Worm (Caenorhabditis elegans): ENCODE measurements around the gene nekl-3.

Gene nekl-3

ce11 chrX:12367498-12367897 is 23.8 kb downstream of the nekl-3 start (continued):
- no peak for TF ChIP-seq lin-39 (tag; optimal IDR thresholded peaks at IDR 0.05)
- no peak for TF ChIP-seq Y5F2A.4 (GFP tag; optimal IDR thresholded peaks at IDR 0.05)
- TF ChIP-seq lin-13 (GFP tag; optimal IDR thresholded peaks at IDR 0.05): peak; percentile 13
- peak; percentile 75 for TF ChIP-seq vab-7 (GFP tag; IDR thresholded peaks at IDR 0.05)
- TF ChIP-seq dpl-1 (GFP tag; optimal IDR thresholded peaks at IDR 0.05): no peak
- no peak for TF ChIP-seq nhr-11 (tag; optimal IDR thresholded peaks at IDR 0.05)
- TF ChIP-seq jun-1 (tag; optimal IDR thresholded peaks at IDR 0.05): no peak
- TF ChIP-seq dmd-8 (GFP tag; IDR thresholded peaks at IDR 0.05): peak; percentile 64; the same call in 1 of the 2 replicates
- no peak for TF ChIP-seq F26F4.8 (GFP tag; conservative IDR thresholded peaks at IDR 0.05)
- no peak for TF ChIP-seq lin-15B (tag; optimal IDR thresholded peaks at IDR 0.05)
- peak; percentile 11 to 45 for TF ChIP-seq daf-16 (GFP tag; optimal IDR thresholded peaks at IDR 0.05)
- TF ChIP-seq daf-16 (tag; optimal IDR thresholded peaks at IDR 0.05): peak; percentile 51
- no peak for TF ChIP-seq nhr-28 (tag; optimal IDR thresholded peaks at IDR 0.05)
- peak; percentile 90 for TF ChIP-seq hmg-1.1 (GFP tag; IDR thresholded peaks at IDR 0.05)
- no peak for TF ChIP-seq skn-1 (tag; optimal IDR thresholded peaks at IDR 0.05)
- no peak for TF ChIP-seq pha-4 (GFP tag; IDR thresholded peaks at IDR 0.05)
- no peak for TF ChIP-seq pha-4 (tag; optimal IDR thresholded peaks at IDR 0.05)
- no peak for TF ChIP-seq egl-27 (tag; optimal IDR thresholded peaks at IDR 0.05)
- TF ChIP-seq spr-1 (tag; optimal IDR thresholded peaks at IDR 0.05): peak; percentile 14
- TF ChIP-seq nhr-76 (tag; optimal IDR thresholded peaks at IDR 0.05): no peak
- TF ChIP-seq cey-2 (tag; optimal IDR thresholded peaks at IDR 0.05; ENCODE audit: borderline replicate concordance, insufficient read depth): no peak
- no peak for TF ChIP-seq madf-5 (GFP tag; IDR thresholded peaks at IDR 0.05)
- TF ChIP-seq F44E2.7 (GFP tag; IDR thresholded peaks at IDR 0.05): no peak
- no peak for TF ChIP-seq zip-11 (GFP tag; IDR thresholded peaks at IDR 0.05)
- no peak for TF ChIP-seq nhr-10 (tag; optimal IDR thresholded peaks at IDR 0.05)
- no peak for TF ChIP-seq lin-29 (GFP tag; IDR thresholded peaks at IDR 0.05)
- TF ChIP-seq ctbp-1 (GFP tag; IDR thresholded peaks at IDR 0.05): peak; percentile 68; the same call in 1 of the 2 replicates
- TF ChIP-seq unc-62 (GFP tag; optimal IDR thresholded peaks at IDR 0.05 in 1 of 2): no peak
- no peak for TF ChIP-seq unc-62 (tag; optimal IDR thresholded peaks at IDR 0.05)
- peak; percentile 30 for TF ChIP-seq rbr-2 (tag; optimal IDR thresholded peaks at IDR 0.05)
- TF ChIP-seq D1046.2 (GFP tag; IDR thresholded peaks at IDR 0.05): no peak
- no peak for TF ChIP-seq unc-39 (tag; optimal IDR thresholded peaks at IDR 0.05)
- no peak for TF ChIP-seq daf-19 (GFP tag; conservative IDR thresholded peaks at IDR 0.05)
- TF ChIP-seq F10B5.3 (tag; optimal IDR thresholded peaks at IDR 0.05): no peak
- peak; percentile 39 for TF ChIP-seq mxl-3 (GFP tag; optimal IDR thresholded peaks at IDR 0.05)
- no peak for TF ChIP-seq set-16 (GFP tag; IDR thresholded peaks at IDR 0.05)
- peak; percentile 81 for TF ChIP-seq mes-2 (tag; optimal IDR thresholded peaks at IDR 0.05; ENCODE audit: poor library complexity, severe bottlenecking)
- TF ChIP-seq aha-1 (tag): peak; percentile 94
- TF ChIP-seq nhr-42 (GFP tag; IDR thresholded peaks at IDR 0.05): 0 out of 2 replicates have a peak, but pooled peaks have one; percentile 41
- TF ChIP-seq ceh-32 (tag; optimal IDR thresholded peaks at IDR 0.05; ENCODE audit: poor library complexity): no peak
- TF ChIP-seq nhr-48 (tag; optimal IDR thresholded peaks at IDR 0.05): no peak
- TF ChIP-seq tra-1 (GFP tag; IDR thresholded peaks at IDR 0.05): peak; percentile 24; the same call in 1 of the 2 replicates
- TF ChIP-seq mep-1 (tag; optimal IDR thresholded peaks at IDR 0.05): peak; percentile 65
- TF ChIP-seq daf-12 (tag; optimal IDR thresholded peaks at IDR 0.05): no peak
- no peak for TF ChIP-seq ceh-82 (tag; optimal IDR thresholded peaks at IDR 0.05)
- TF ChIP-seq mdl-1 (tag; optimal IDR thresholded peaks at IDR 0.05): peak in 1 of 2 experiments; percentile 72
- no peak for TF ChIP-seq nhr-111 (GFP tag; optimal IDR thresholded peaks at IDR 0.05)
- TF ChIP-seq ceh-44 (GFP tag; IDR thresholded peaks at IDR 0.05): no peak; the same call in 1 of the 2 replicates
- TF ChIP-seq arid-1 (GFP tag; conservative IDR thresholded peaks at IDR 0.05): peak; percentile 73
- peak; percentile 55 for TF ChIP-seq dmd-6 (GFP tag; IDR thresholded peaks at IDR 0.05)
- TF ChIP-seq hlh-30 (tag; optimal IDR thresholded peaks at IDR 0.05; ENCODE audit: insufficient read depth): peak; percentile 49
- no peak for TF ChIP-seq unc-130 (GFP tag; optimal IDR thresholded peaks at IDR 0.05)
- no peak for TF ChIP-seq fkh-10 (GFP tag; optimal IDR thresholded peaks at IDR 0.05)

Measured in whole organism, L4 larva.